Worm (Caenorhabditis elegans): ENCODE measurements around the gene npr-15.

The npr-15 gene

ce11 chrIII:3726443-3726842 lies 32.0 kb upstream of the npr-15 start, which contains the start of gene gldi-5 (continued):
- TF ChIP-seq ceh-91 (GFP tag; IDR thresholded peaks at IDR 0.05) (no peak), hlh-12 (tag; optimal IDR thresholded peaks at IDR 0.05) (no peak), egl-44 (GFP tag; IDR thresholded peaks at IDR 0.05) (no peak), gei-17 (GFP tag; optimal IDR thresholded peaks at IDR 0.05) (no peak), fkh-3 (tag; optimal IDR thresholded peaks at IDR 0.05) (no peak), F57A8.1 (GFP tag; optimal IDR thresholded peaks at IDR 0.05) (no peak), akir-1 (GFP tag; optimal IDR thresholded peaks at IDR 0.05) (no peak), lsy-27 (tag; optimal IDR thresholded peaks at IDR 0.05; ENCODE audit: borderline replicate concordance, insufficient read depth) (no peak), hlh-26 (GFP tag; conservative IDR thresholded peaks at IDR 0.05) (no peak), aptf-2 (GFP tag; conservative IDR thresholded peaks at IDR 0.05) (no peak), let-607 (tag; optimal IDR thresholded peaks at IDR 0.05) (no peak), B0336.3 (GFP tag; IDR thresholded peaks at IDR 0.05) (no peak), dpl-1 (GFP tag; optimal IDR thresholded peaks at IDR 0.05) (peak; percentile 33), ZK185.1 (tag; optimal IDR thresholded peaks at IDR 0.05; ENCODE audit: poor library complexity, severe bottlenecking) (no peak), F33H1.4 (GFP tag; IDR thresholded peaks at IDR 0.05) (peak; percentile 82), Y95B8A.8 (GFP tag; IDR thresholded peaks at IDR 0.05) (no peak), ceh-79 (tag; optimal IDR thresholded peaks at IDR 0.05) (no peak), C06A6.2 (GFP tag; conservative IDR thresholded peaks at IDR 0.05) (no peak), madf-3 (GFP tag; IDR thresholded peaks at IDR 0.05) (no peak), attf-5 (GFP tag; optimal IDR thresholded peaks at IDR 0.05) (no peak), Y53G8AR.9 (GFP tag; conservative IDR thresholded peaks at IDR 0.05) (no peak), bed-1 (GFP tag; IDR thresholded peaks at IDR 0.05) (no peak), hrde-1 (tag; optimal IDR thresholded peaks at IDR 0.05; ENCODE audit: borderline replicate concordance) (no peak), let-526 (GFP tag; IDR thresholded peaks at IDR 0.05) (no peak), madf-8 (GFP tag; conservative IDR thresholded peaks at IDR 0.05) (peak; percentile 46; the same call in 1 of the 2 replicates), pha-4 (tag; optimal IDR thresholded peaks at IDR 0.05) (no peak), tbp1 (GFP tag; optimal IDR thresholded peaks at IDR 0.05) (no peak), ceh-27 (GFP tag; optimal IDR thresholded peaks at IDR 0.05) (no peak), Y53F4B.3 (GFP tag; IDR thresholded peaks at IDR 0.05) (no peak), ztf-22 (GFP tag; optimal IDR thresholded peaks at IDR 0.05) (no peak), chd-7 (tag; optimal IDR thresholded peaks at IDR 0.05) (no peak), zfh-2 (GFP tag; conservative IDR thresholded peaks at IDR 0.05) (no peak), F49E8.2 (tag; optimal IDR thresholded peaks at IDR 0.05; ENCODE audit: insufficient read depth) (no peak), ztf-18 (tag; optimal IDR thresholded peaks at IDR 0.05) (no peak), lag-1 (GFP tag; IDR thresholded peaks at IDR 0.05) (no peak), snpc-1.3 (tag; optimal IDR thresholded peaks at IDR 0.05; ENCODE audit: insufficient read depth) (no peak), rpc-1 (optimal IDR thresholded peaks at IDR 0.05) (no peak), rpc-1 (tag; optimal IDR thresholded peaks at IDR 0.05) (no peak), madf-6 (GFP tag; IDR thresholded peaks at IDR 0.05) (peak; percentile 77)

- peak; percentile 60; the same call in 1 of the 2 replicates for TF ChIP-seq ekl-4 (GFP tag; IDR thresholded peaks at IDR 0.05)
- no peak for TF ChIP-seq ceh-100 (GFP tag; IDR thresholded peaks at IDR 0.05)
- no peak for TF ChIP-seq hsf-1 (GFP tag; IDR thresholded peaks at IDR 0.05)
- no peak for TF ChIP-seq chd-7 (tag; optimal IDR thresholded peaks at IDR 0.05)
- TF ChIP-seq ztf-26 (tag; optimal IDR thresholded peaks at IDR 0.05): no peak
Observed at ce11 chrIII:3724880-3725279, 30.4 kb upstream of the npr-15 start, which contains the start of gene C14B1.12. Gene C14B1.12, minus strand, starts transcription at chrIII:3724980.

All from whole organism, young adult.